Fruit fly (Drosophila melanogaster) ovary, adult (tissue): Measurements from ENCODE around the gene mats.

Experiments
- CG17801 ChIP-seq: fragments of 200-800 bp; optimal IDR thresholded peaks from 2 replicates; lab custom pipeline; 2019; ENCODE audit warnings: missing biosample characterization, mild to moderate bottlenecking, missing genetic modification characterization, moderate library complexity; ENCODE audit not compliant: partially characterized antibody

Gene mats

DNA sequence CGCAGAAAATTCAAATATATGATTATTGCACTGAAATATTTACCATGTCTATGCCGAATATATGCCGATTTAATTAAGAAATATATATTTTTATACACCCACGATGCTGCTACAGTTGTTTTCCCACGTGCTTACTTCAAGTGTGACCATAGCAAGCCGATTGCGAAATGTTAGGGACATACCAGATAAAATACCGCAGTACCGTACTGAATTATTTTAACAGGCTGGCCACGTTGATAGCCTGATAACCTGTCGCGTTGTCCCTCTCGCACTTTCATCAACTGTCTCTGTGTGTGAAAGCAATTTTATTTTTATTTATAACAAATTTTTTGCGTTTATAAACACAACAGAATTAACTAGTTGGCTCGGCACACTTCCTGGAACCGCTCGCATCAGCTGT, at the start of gene mats, which contains the start of gene Nop56:
Gene mats, plus strand, starts transcription at position 251 of the 400 bp plus-strand sequence.
Gene Nop56, minus strand, starts transcription at position 158 of the 400 bp plus-strand sequence.
- TF ChIP-seq CG17801: peak; percentile 59

DNA sequence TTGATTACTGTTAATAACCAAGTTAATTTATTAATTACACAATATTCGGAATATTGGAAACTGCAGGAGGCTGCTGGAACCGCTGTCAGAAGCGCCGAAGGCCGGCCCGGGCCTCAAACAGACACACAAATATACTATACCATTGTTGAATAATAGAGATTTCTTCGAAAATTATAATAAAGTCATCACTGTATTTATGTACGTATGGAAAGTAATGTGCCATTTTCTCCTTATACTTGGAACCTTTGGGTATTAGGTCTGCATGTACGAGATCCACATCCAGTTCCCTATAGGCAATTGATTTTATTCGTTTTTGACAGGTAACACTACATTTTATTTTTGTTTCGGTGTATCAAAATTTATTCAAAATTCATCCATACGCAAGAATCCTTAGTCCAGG, 48.4 kb upstream of the mats start, which contains the start of gene CG7069:
Gene CG7069, plus strand, starts transcription at position 301 of the 400 bp plus-strand sequence.
- TF ChIP-seq CG17801: no peak

- TF ChIP-seq CG17801: peak; percentile 44
These were observed 45.3 kb upstream of the mats start, which contains the start of gene CG18596 for dm6 chr3R:22375674-22376073. Gene CG18596, plus strand, starts transcription at chr3R:22375923.

- no peak for TF ChIP-seq CG17801
These were observed 41.0 kb upstream of the mats start, which contains the start of gene CG34149 for dm6 chr3R:22379942-22380341. Gene CG34149, plus strand, starts transcription at chr3R:22380128.

dm6 chr3R:22381077-22381476, 39.9 kb upstream of the mats start, which contains the start of gene CG43342:
Gene CG43342, plus strand, starts transcription at chr3R:22381340.
- no peak for TF ChIP-seq CG17801

dm6 chr3R:22381735-22382134, 39.2 kb upstream of the mats start, which contains the start of gene Gpdh3:
Gene Gpdh3, plus strand, starts transcription at chr3R:22382035.
- no peak for TF ChIP-seq CG17801

DNA sequence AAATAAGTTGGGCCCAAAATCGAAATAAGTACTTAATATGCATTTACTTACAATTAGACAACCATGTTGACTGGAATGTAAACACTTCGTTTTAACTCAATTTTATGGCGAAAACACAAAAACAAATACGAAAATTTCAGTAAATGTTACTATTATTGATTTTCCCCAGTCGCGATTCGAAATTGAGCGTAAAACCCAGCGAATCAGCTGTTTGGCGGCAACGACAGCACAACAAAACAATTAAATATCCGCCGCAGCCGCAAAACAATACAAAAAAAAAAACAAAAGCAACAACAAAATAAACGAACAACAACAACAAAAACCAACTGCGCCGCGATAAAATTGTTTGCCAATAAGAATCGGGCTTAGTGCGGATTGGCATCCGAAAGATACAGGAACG, 31.3 kb upstream of the mats start, which contains the start of the genes CAH8 and CG7059:
Gene CAH8, minus strand, starts transcription at position 101 of the 400 bp plus-strand sequence.
Gene CG7059, plus strand, starts transcription at position 167 of the 400 bp plus-strand sequence.
- no peak for TF ChIP-seq CG17801

DNA sequence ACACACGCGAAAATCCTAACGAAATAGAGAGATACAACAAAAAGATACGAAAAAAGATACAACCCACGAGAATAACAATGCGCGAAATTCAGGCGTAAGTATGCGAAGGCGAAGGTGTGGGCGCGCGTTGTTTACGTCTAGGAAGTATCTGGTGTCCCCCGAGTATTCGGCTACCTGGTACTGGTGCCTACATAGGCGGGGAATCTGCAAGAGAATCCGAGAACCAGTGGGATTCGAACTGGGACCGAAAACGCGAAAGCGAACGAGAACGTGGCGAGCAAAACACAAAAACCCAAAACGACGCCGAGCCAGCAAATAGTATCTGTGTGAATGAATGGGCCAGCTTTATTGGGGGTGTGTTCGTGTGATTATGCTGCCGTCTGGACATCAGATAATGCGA, 30.9 kb upstream of the mats start:
- TF ChIP-seq CG17801: no peak

DNA sequence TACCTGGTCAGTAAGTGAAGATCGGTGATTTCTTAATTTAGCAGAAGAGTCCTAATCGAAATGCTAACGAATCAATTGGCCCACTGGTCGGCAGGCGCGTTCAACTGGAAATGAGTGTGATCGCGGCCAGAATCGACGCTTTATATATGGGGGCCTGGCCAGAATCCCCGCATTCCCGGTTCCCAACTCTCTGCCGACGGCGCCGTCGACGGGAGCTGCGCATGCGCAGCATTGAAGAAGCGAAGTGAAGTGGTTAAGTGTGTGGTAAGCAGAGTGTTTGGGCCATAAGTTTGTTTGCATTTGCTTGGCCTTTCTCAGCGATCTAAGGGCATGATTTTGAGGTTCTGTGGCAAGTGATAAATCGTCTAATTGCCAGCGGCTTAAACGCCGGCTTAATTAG, 27.0 kb upstream of the mats start, which contains the start of gene CG13857:
Gene CG13857, minus strand, starts transcription at position 101 of the 400 bp plus-strand sequence.
- TF ChIP-seq CG17801: no peak

DNA sequence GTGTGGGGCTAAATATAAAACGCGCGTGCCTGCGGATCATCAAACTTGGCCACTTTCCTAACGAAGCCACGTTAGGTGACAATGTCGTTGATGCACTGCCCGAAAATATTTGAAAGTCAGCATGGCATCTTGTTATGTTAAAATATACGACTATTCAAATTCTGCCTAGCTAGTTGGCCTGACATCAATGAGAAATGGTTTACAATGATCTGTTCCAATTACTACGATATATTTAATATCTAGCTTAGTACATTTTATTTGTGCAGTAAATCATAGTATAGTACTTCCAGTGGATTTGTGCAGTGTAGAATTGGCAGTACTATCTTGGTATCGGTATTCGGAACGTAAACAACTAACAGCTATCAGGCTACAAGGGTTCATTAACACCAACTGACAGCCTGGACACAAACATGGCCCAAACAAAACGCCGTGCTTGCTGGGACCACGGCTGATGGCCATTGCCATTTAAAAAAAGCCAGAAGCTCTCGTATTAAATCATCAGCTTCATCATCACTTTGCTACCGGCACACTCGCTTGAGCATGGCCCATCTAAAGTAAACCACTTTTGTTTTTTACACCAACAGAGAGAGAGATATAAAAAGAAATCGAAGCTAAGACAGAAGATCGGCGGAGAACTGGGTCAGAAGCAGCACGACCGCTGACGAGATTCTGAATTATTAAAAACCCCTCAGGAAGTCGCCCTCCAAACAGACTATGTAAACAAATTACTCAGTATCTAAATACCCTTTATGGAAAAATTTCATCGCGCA, 25.4 kb upstream of the mats start:
- TF ChIP-seq CG17801: no peak

dm6 chr3R:22396238-22396772, 24.7 kb upstream of the mats start:
- no peak for TF ChIP-seq CG17801

DNA sequence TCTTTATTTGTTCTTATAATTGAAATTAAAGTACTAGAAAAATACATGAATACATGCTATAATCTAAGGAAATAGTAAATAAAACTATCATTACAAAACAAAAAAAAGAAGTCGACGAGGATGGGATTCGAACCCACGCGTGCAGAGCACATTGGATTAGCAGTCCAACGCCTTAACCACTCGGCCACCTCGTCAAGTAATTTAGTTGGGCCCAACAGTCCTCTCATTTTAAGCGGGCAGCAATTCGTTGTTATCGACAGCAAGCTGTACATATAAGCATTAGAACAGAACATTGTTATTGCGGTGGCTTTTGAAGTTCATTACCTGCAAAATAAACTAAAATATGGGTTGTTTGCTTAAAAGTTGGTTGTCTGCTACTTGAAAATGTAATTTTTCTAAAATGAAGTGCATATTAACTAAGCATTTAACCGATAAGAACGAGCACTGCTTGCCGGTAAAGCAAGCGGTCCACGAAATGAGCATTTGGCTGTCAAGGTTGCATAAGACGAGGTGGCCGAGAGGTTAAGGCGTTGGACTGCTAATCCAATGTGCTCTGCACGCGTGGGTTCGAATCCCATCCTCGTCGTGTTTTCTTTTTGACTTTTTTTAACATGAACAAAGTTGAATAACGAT, 23.8 kb upstream of the mats start:
- TF ChIP-seq CG17801: no peak

DNA sequence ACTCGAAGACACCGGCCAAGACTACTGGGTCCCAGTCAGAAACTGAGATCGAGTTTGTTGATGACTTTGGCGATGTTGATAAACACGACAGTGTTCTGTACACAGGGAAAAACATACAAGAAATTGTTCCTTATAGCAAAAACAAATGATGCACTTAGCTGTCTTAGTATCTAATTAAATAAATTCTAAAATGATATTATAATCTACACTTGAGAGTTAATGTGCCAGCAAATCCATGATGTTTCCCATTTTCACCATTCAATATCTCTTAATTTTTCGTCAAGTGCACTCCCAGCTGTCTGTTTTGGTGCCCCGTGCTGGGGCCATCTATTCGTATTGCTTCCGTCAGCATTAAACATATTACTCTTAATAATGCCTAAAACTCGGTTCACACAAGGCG, 20.7 kb upstream of the mats start:
- no peak for TF ChIP-seq CG17801

DNA sequence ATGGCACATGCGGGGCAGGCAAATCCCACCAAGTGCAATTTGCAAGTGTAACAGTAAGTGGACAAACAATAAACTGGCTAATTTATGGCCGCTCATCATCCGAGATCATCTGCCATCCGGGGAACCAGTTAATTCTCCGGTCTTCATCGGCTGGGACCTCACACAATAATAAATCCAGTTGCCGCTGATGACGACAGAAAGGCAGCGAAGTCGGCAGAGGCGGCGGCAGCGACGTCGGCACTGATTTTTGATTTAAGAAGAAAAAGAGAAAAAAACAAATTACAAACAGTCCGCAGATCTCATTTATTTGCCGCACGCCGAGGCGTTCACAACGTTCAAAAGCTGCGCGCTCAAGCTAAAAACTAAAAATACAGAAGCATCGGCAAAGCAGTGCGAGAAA, 18.6 kb upstream of the mats start, which contains the start of gene CG13856:
Gene CG13856, plus strand, starts transcription at position 301 of the 400 bp plus-strand sequence.
- no peak for TF ChIP-seq CG17801

dm6 chr3R:22405639-22406038, 15.3 kb upstream of the mats start, which contains the start of gene CG13855:
Gene CG13855, plus strand, starts transcription at chr3R:22405939.
- no peak for TF ChIP-seq CG17801

DNA sequence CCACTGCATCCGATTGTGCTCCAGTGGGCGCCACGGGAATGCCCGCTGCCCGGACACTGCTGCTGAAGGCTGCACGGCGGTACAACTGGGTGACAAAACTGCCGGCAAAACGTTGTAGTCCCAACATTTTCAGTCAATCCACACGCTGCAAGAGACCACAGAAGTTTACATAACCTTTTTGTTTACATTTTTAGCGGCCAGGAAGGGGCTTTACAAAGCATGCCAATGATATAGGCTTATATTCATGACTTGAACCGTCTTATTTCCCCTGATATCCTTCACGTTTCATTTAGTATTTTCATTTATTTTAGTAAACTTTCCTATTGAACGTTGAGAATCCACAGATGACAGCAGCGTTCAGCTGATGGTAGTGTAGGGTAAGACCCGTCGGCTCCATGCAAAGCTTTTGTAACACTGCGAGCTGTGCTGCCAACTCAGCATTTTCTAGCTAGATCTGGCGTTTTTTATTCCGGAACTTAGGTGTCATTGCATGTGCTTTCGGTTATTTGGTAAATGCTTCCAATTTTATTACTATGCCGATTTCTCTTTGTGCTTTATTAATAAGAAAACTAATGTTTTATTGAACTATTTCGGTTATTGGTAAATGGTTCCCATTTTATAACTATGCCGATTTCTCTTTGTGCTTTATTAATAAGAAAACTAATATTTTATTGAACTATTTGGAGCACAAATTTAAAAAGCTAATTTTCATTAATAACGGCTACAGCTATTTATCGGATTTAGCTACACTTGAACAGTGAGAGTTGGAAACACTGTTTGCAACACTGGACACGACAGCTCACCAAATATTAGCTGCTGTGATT, 10.2 kb upstream of the mats start, which contains the start of the genes CG13850 and lqfR:
Gene CG13850, minus strand, starts transcription at position 379 of the 824 bp plus-strand sequence.
Gene lqfR, plus strand, starts transcription at position 765 of the 824 bp plus-strand sequence.
- peak; percentile 50 for TF ChIP-seq CG17801
